Worm (Caenorhabditis elegans) whole organism, L4 larva: Measurements from ENCODE around the gene F53B7.7.

Source experiments
- aly-2 ChIP-seq: sonication (generic microtip); optimal IDR thresholded peaks from 2 replicates; lab custom pipeline; 2018; ENCODE audit warnings: missing biosample characterization, missing genetic modification characterization
- ama-1 ChIP-seq: fragments of 150-350 bp; optimal IDR thresholded peaks from 2 replicates; lab custom pipeline; 2014; ENCODE audit warnings: inconsistent platforms, mixed read lengths
- ces-1 ChIP-seq: fragments of 150-350 bp; sonication (generic microtip); optimal IDR thresholded peaks from 4 replicates; lab custom pipeline; 2014; ENCODE audit warnings: missing biosample characterization, missing genetic modification reagents, missing genetic modification characterization
- egl-27 ChIP-seq: sonication (generic microtip); optimal IDR thresholded peaks from 3 replicates; lab custom pipeline; 2017; ENCODE audit warnings: missing biosample characterization, missing genetic modification reagents, missing genetic modification characterization
- hlh-11 ChIP-seq: fragments of 200-800 bp; sonication (Bioruptor generic); optimal IDR thresholded peaks from 2 replicates; lab custom pipeline; 2018; ENCODE audit warnings: mild to moderate bottlenecking, missing genetic modification characterization, missing compliant biosample characterization
- hlh-30 ChIP-seq: sonication (generic microtip); optimal IDR thresholded peaks from 2 replicates; lab custom pipeline; 2017; ENCODE audit warnings: antibody characterized with exemption, mild to moderate bottlenecking, missing genetic modification characterization, missing compliant biosample characterization; ENCODE audit not compliant: insufficient read depth
- rbr-2 ChIP-seq: sonication (generic microtip); optimal IDR thresholded peaks from 2 replicates; lab custom pipeline; 2016; ENCODE audit warnings: missing genotype, missing genetic modification characterization, missing compliant biosample characterization
- sdz-12 ChIP-seq: fragments of 200-800 bp; sonication (Bioruptor generic); optimal IDR thresholded peaks from 2 replicates; lab custom pipeline; 2018; ENCODE audit warnings: mild to moderate bottlenecking, missing genetic modification characterization, missing compliant biosample characterization
- snpc-4 ChIP-seq: fragments of 150-350 bp; optimal IDR thresholded peaks from 2 replicates; lab custom pipeline; 2014; ENCODE audit warnings: missing biosample characterization, missing genetic modification characterization
- unc-39 ChIP-seq: sonication (generic microtip); optimal IDR thresholded peaks from 2 replicates; lab custom pipeline; 2017; ENCODE audit warnings: missing biosample characterization, missing genetic modification characterization
- unc-62 ChIP-seq, 3 experiments: fragments of 150-350 bp in 1 of 3; sonication (generic microtip); optimal IDR thresholded peaks in 2 of 3; peaks in 1 of 3; 1 replicate in 1 of 3; 2 replicates in 2 of 3; lab custom pipeline; 2014 to 2017; ENCODE audit warnings: missing biosample characterization in 3 of 3, missing genetic modification characterization in 3 of 3, missing genetic modification reagents in 3 of 3, missing genotype in 1 of 3

- TF ChIP-seq unc-62 (GFP tag; optimal IDR thresholded peaks at IDR 0.05 in 1 of 2; lab: Kevin White, UChicago) (no peak), unc-62 (tag; optimal IDR thresholded peaks at IDR 0.05; lab: Kevin White, UChicago) (no peak), rbr-2 (tag; lab: Kevin White, UChicago) (no peak), ama-1 (lab: Kevin White, UChicago) (no peak), unc-39 (tag; lab: Kevin White, UChicago) (no peak), snpc-4 (tag; lab: Kevin White, UChicago) (no peak), hlh-30 (no peak), ces-1 (GFP tag; lab: Kevin White, UChicago) (no peak), hlh-11 (tag; lab: Kevin White, UChicago) (no peak), sdz-12 (GFP tag; lab: Kevin White, UChicago) (no peak), aly-2 (tag; lab: Kevin White, UChicago) (no peak), egl-27 (no peak)
Measured at ce11 chrV:10954832-10955231, 44.1 kb upstream of the F53B7.7 start, which contains the start of gene F17C11.6.
